Worm (Caenorhabditis elegans) whole organism, L2 larva: ENCODE measurements around the gene gst-35.

Experiments used
- ama-1 ChIP-seq: fragments of 150-350 bp; optimal IDR thresholded peaks from 2 replicates; lab custom pipeline; 2018; ENCODE audit warnings: inconsistent platforms
- elt-1 ChIP-seq: fragments of 150-350 bp; optimal IDR thresholded peaks from 2 replicates; lab custom pipeline; 2014; ENCODE audit warnings: missing biosample characterization, missing genetic modification characterization
- elt-3 ChIP-seq: sonication (generic microtip); optimal IDR thresholded peaks from 2 replicates; lab custom pipeline; 2017; ENCODE audit warnings: missing biosample characterization, missing genetic modification characterization
- nhr-237 ChIP-seq: fragments of 150-350 bp; optimal IDR thresholded peaks from 2 replicates; lab custom pipeline; 2014; ENCODE audit warnings: missing biosample characterization, missing genetic modification characterization
- sma-9 ChIP-seq, 2 experiments: fragments of 150-350 bp in 1 of 2; sonication (generic microtip) in 1 of 2; optimal IDR thresholded peaks; 2 replicates each; lab custom pipeline; 2014 to 2016; ENCODE audit warnings: missing genetic modification characterization in 2 of 2, mild to moderate bottlenecking in 1 of 2, missing biosample characterization in 1 of 2, missing compliant biosample characterization in 1 of 2, missing genetic modification reagents in 1 of 2, moderate library complexity in 1 of 2
- snpc-4 ChIP-seq: fragments of 150-350 bp; optimal IDR thresholded peaks from 2 replicates; lab custom pipeline; 2014; ENCODE audit warnings: missing biosample characterization, missing genetic modification characterization
- ztf-11 ChIP-seq: sonication (generic microtip); optimal IDR thresholded peaks from 2 replicates; lab custom pipeline; 2017; ENCODE audit warnings: missing biosample characterization, missing genetic modification characterization

- TF ChIP-seq snpc-4: no peak
- TF ChIP-seq elt-1 (tag; lab: Kevin White, UChicago): no peak
- TF ChIP-seq ztf-11 (tag; lab: Kevin White, UChicago): no peak
- TF ChIP-seq sma-9 (GFP tag; optimal IDR thresholded peaks at IDR 0.05; lab: Kevin White, UChicago): no peak
- TF ChIP-seq sma-9 (tag; optimal IDR thresholded peaks at IDR 0.05; lab: Kevin White, UChicago): no peak
- TF ChIP-seq ama-1 (lab: Kevin White, UChicago): no peak
- no peak for TF ChIP-seq nhr-237 (tag; lab: Kevin White, UChicago)
- no peak for TF ChIP-seq elt-3 (tag; lab: Kevin White, UChicago)
These were observed 44.7 kb upstream of the gst-35 start, which contains the start of gene spsb-2 for ce11 chrII:15229785-15230393.
